Fruit fly (Drosophila melanogaster): ENCODE data around the gene Alp9.

DNA sequence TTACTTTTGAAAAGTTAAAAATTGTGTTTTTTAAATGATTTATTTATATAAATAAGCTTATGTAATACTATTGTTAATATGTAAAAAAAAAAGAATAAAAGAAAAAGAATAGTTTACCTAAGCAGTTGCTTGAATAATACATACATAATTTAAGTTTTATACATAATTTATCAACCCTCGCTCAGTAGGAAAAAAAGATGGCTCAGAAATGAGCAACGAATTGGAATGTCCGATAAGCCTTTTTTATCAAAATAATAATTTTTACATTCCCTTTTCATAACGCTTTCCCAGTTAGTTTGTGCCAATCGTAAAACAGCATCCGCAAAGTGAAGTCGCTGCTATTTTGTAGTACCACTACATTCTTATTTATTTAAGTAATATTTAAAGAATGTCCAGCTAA, 9.1 kb downstream of the Alp9 start, which contains the start of gene mthl2:
- TF ChIP-seq psq (optimal IDR thresholded peaks at IDR 0.05) (no peak), EcR (GFP tag; optimal IDR thresholded peaks at IDR 0.05) (no peak)

Data from whole organism.